Worm (Caenorhabditis elegans): Measurements from ENCODE around the gene Y53G8AR.5.

DNA sequence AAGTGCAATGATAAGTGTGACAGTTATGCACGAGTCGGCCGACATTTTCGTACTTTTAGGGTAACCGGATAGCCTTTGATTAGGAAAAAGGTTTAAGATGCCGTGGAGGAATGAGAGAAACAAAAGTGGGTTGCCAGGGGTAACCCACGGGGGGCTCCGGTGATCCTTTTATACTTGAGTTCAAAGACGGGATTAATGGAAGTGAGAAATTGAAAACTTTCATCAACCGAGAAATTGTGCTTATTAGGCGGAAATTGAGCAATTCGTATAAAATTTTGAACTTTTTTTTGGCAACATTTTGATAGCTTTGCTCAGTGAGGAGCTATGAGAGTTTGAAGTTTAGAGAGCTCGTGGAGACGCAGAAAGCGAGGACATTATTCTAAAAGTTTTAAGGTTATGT lies 41.7 kb upstream of the Y53G8AR.5 start, which contains the start of gene Y53G8AM.4:
- TF ChIP-seq tab-1 (GFP tag; IDR thresholded peaks at IDR 0.05) (no peak), flt-1 (GFP tag; IDR thresholded peaks at IDR 0.05) (no peak), ztf-23 (GFP tag; IDR thresholded peaks at IDR 0.05) (no peak), med-1 (GFP tag; optimal IDR thresholded peaks at IDR 0.05; ENCODE audit: insufficient read depth) (no peak), ref-1 (GFP tag; conservative IDR thresholded peaks at IDR 0.05) (no peak), ztf-29 (GFP tag; IDR thresholded peaks at IDR 0.05) (no peak), T22C8.4 (GFP tag; IDR thresholded peaks at IDR 0.05) (no peak), cog-1 (tag; optimal IDR thresholded peaks at IDR 0.05) (no peak), klf-2 (GFP tag; conservative IDR thresholded peaks at IDR 0.05) (no peak)

Measured in whole organism, midembryonic.